Worm (Caenorhabditis elegans): ENCODE measurements around the gene pat-3.
A peak's percentile ranks its signal among the peaks of the same experiment; 100 is the strongest.

The pat-3 gene

DNA sequence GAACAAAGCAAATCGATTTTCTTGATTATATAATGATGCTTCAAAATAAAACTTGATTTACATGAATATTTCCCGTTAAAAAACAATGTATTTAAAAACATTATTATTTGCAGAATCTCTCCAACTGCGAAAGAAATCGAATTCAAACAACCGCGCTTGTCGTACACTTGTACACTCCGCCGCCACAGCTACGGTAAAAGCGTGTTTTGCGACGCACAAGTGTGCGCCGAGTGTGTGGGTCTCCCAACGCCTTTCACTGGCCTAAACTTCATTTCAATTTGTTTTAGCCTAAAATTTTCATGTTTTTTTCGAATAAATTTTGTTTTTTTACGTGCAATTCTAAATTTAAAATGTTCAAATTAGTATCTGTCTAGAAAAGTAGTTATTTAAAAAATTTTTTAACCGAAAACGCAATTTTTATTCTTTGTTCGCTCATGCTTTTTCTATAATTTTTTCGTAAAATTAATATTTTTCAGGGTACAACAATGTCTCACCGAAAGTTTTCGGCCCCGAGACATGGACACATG, 46.5 kb downstream of the pat-3 start, which contains the start of gene rpl-3 (continued):
- TF ChIP-seq ama-1 (optimal IDR thresholded peaks at IDR 0.05) (no peak), ama-1 (GFP tag; optimal IDR thresholded peaks at IDR 0.05) (peak; percentile 83 to 92), Y56A3A.18 (GFP tag; IDR thresholded peaks at IDR 0.05) (peak; percentile 100), F57A8.1 (GFP tag; optimal IDR thresholded peaks at IDR 0.05) (peak; percentile 89), B0019.2 (GFP tag; conservative IDR thresholded peaks at IDR 0.05) (peak; percentile 100), hlh-12 (tag; optimal IDR thresholded peaks at IDR 0.05) (peak; percentile 40), egl-18 (GFP tag; IDR thresholded peaks at IDR 0.05) (peak; percentile 100), tbp1 (GFP tag; optimal IDR thresholded peaks at IDR 0.05) (peak; percentile 85), ztf-6 (GFP tag; IDR thresholded peaks at IDR 0.05) (peak; percentile 100), Y53G8AR.9 (GFP tag; conservative IDR thresholded peaks at IDR 0.05) (peak; percentile 100), hmg-1.2 (GFP tag; IDR thresholded peaks at IDR 0.05) (peak; percentile 98), nhr-179 (tag; optimal IDR thresholded peaks at IDR 0.05) (peak; percentile 68), F57C9.4 (tag; optimal IDR thresholded peaks at IDR 0.05) (peak; percentile 99), bed-2 (GFP tag; IDR thresholded peaks at IDR 0.05) (peak; percentile 98), cebp-2 (GFP tag; IDR thresholded peaks at IDR 0.05) (peak; percentile 100), Y95B8A.8 (GFP tag; IDR thresholded peaks at IDR 0.05) (peak; percentile 100), dox-1 (GFP tag; IDR thresholded peaks at IDR 0.05) (peak; percentile 100), K12H6.12 (tag; optimal IDR thresholded peaks at IDR 0.05) (peak; percentile 100), F10E7.11 (tag; optimal IDR thresholded peaks at IDR 0.05) (peak; percentile 99), C17E4.6 (GFP tag; IDR thresholded peaks at IDR 0.05) (peak; percentile 100), ets-4 (GFP tag; optimal IDR thresholded peaks at IDR 0.05) (peak; percentile 100), ceh-58 (GFP tag; IDR thresholded peaks at IDR 0.05) (peak; percentile 98), xnd-1 (tag; optimal IDR thresholded peaks at IDR 0.05) (peak; percentile 89), ccch-3 (GFP tag; optimal IDR thresholded peaks at IDR 0.05) (peak; percentile 99), efl-1 (GFP tag; optimal IDR thresholded peaks at IDR 0.05) (peak; percentile 100), rpc-1 (optimal IDR thresholded peaks at IDR 0.05) (peak; percentile 52), rpc-1 (tag; optimal IDR thresholded peaks at IDR 0.05) (peak; percentile 21), him-1 (tag; optimal IDR thresholded peaks at IDR 0.05) (peak; percentile 99), hmg-20 (GFP tag; IDR thresholded peaks at IDR 0.05) (peak; percentile 98), madf-10 (tag; optimal IDR thresholded peaks at IDR 0.05) (peak; percentile 98), pbrm-1 (GFP tag; IDR thresholded peaks at IDR 0.05) (peak; percentile 100), hsf-1 (GFP tag; IDR thresholded peaks at IDR 0.05) (peak; percentile 97), tlf-1 (GFP tag; optimal IDR thresholded peaks at IDR 0.05) (peak; percentile 100), zfh-2 (GFP tag; conservative IDR thresholded peaks at IDR 0.05) (peak; percentile 98), aptf-3 (GFP tag; IDR thresholded peaks at IDR 0.05) (peak; percentile 96), C06A6.2 (GFP tag; conservative IDR thresholded peaks at IDR 0.05) (peak; percentile 100), ceh-27 (GFP tag; optimal IDR thresholded peaks at IDR 0.05) (peak; percentile 100), gei-17 (GFP tag; optimal IDR thresholded peaks at IDR 0.05) (peak; percentile 95), T07F8.4 (tag; optimal IDR thresholded peaks at IDR 0.05) (peak; percentile 95), hlh-26 (GFP tag; conservative IDR thresholded peaks at IDR 0.05) (no peak), somi-1 (GFP tag; optimal IDR thresholded peaks at IDR 0.05) (peak; percentile 100), lsl-1 (GFP tag; optimal IDR thresholded peaks at IDR 0.05) (peak; percentile 100), Y79H2A.3 (GFP tag; conservative IDR thresholded peaks at IDR 0.05) (peak; percentile 100), Y53F4B.3 (GFP tag; IDR thresholded peaks at IDR 0.05) (peak; percentile 98), dpl-1 (GFP tag; optimal IDR thresholded peaks at IDR 0.05) (peak; percentile 100), F37B4.10 (GFP tag; IDR thresholded peaks at IDR 0.05) (peak; percentile 100), T26A5.8 (tag; optimal IDR thresholded peaks at IDR 0.05) (peak; percentile 99), F55B11.4 (tag; optimal IDR thresholded peaks at IDR 0.05; ENCODE audit: borderline replicate concordance, insufficient read depth) (no peak), Y67H2A.10 (GFP tag; conservative IDR thresholded peaks at IDR 0.05) (peak; percentile 100), die-1 (tag; optimal IDR thresholded peaks at IDR 0.05) (peak; percentile 98)

Measured in whole organism, young adult.